Fruit fly (Drosophila melanogaster) whole organism, embryonic: ENCODE measurements around the gene CG10700.
A peak's percentile ranks its signal among the peaks of the same experiment; 100 is the strongest.

Experiments used
- Abd-B ChIP-seq: fragments of 200-800 bp; sonication (Bioruptor generic); optimal IDR thresholded peaks from 2 replicates; lab custom pipeline; 2018; ENCODE audit warnings: missing biosample characterization, mild to moderate bottlenecking, missing genetic modification characterization, moderate library complexity
- B-H1 ChIP-seq: fragments of 200-800 bp; sonication (Bioruptor generic); IDR thresholded peaks from 3 replicates; pipeline ENCODE4 v1.3.6; 2022; ENCODE audit warnings: missing biosample characterization, missing genetic modification characterization
- Bgb ChIP-seq: fragments of 200-800 bp; sonication (Bioruptor generic); IDR thresholded peaks from 2 replicates; pipeline ENCODE4 v1.3.6; 2022; ENCODE audit warnings: missing biosample characterization, missing genetic modification characterization; ENCODE audit not compliant: partially characterized antibody
- BtbVII ChIP-seq: fragments of 200-800 bp; sonication (Bioruptor generic); optimal IDR thresholded peaks from 3 replicates; lab custom pipeline; 2017; ENCODE audit warnings: missing biosample characterization, mild to moderate bottlenecking, missing genetic modification characterization
- CG10267 ChIP-seq: fragments of 200-800 bp; sonication (Bioruptor generic); optimal IDR thresholded peaks from 2 replicates; lab custom pipeline; 2018; ENCODE audit warnings: missing biosample characterization, mild to moderate bottlenecking, missing genetic modification characterization, moderate library complexity
- CG10274 ChIP-seq: fragments of 200-800 bp; sonication (Bioruptor generic); optimal IDR thresholded peaks from 3 replicates; lab custom pipeline; 2017; ENCODE audit warnings: missing biosample characterization, mild to moderate bottlenecking, missing genetic modification characterization
- CG10565 ChIP-seq: fragments of 200-800 bp; sonication (Bioruptor generic); optimal IDR thresholded peaks from 3 replicates; lab custom pipeline; 2016; ENCODE audit warnings: missing biosample characterization, mild to moderate bottlenecking, missing genetic modification characterization
- CG15011 ChIP-seq: fragments of 200-800 bp; sonication (Bioruptor generic); optimal IDR thresholded peaks from 3 replicates; lab custom pipeline; 2018; ENCODE audit warnings: missing biosample characterization, mild to moderate bottlenecking, missing genetic modification characterization
- CG15514 ChIP-seq: fragments of 200-800 bp; sonication (Bioruptor generic); optimal IDR thresholded peaks from 3 replicates; lab custom pipeline; 2017; ENCODE audit warnings: missing biosample characterization, missing genetic modification characterization, mild to moderate bottlenecking, moderate library complexity, missing genetic modification reagents
- CG17829 ChIP-seq: fragments of 200-800 bp; optimal IDR thresholded peaks from 2 replicates; lab custom pipeline; 2019; ENCODE audit warnings: missing biosample characterization, mild to moderate bottlenecking, missing genetic modification characterization, moderate library complexity
- CG1832 ChIP-seq: fragments of 200-800 bp; sonication (Bioruptor generic); optimal IDR thresholded peaks from 2 replicates; lab custom pipeline; 2017; ENCODE audit warnings: missing biosample characterization, mild to moderate bottlenecking, missing genetic modification characterization, inconsistent platforms
- CG18599 ChIP-seq: fragments of 200-800 bp; sonication (Bioruptor generic); optimal IDR thresholded peaks from 3 replicates; lab custom pipeline; 2017; ENCODE audit warnings: missing biosample characterization, missing genetic modification characterization, mild to moderate bottlenecking, moderate library complexity, missing genetic modification reagents
- CG2202 ChIP-seq: fragments of 200-800 bp; sonication (Bioruptor generic); optimal IDR thresholded peaks from 2 replicates; lab custom pipeline; 2018; ENCODE audit warnings: missing biosample characterization, mild to moderate bottlenecking, missing genetic modification characterization
- CG30020 ChIP-seq: fragments of 200-800 bp; optimal IDR thresholded peaks from 2 replicates; lab custom pipeline; 2019; ENCODE audit warnings: missing biosample characterization, mild to moderate bottlenecking, missing genetic modification characterization, moderate library complexity
- CG3407 ChIP-seq: fragments of 200-800 bp; sonication (Bioruptor generic); optimal IDR thresholded peaks from 2 replicates; lab custom pipeline; 2018; ENCODE audit warnings: missing biosample characterization, mild to moderate bottlenecking, missing genetic modification characterization
- CG3726 ChIP-seq: fragments of 200-800 bp; sonication (Bioruptor generic); IDR thresholded peaks from 3 replicates; pipeline ENCODE4, ENCODE4 v1.3.6; 2022; ENCODE audit warnings: missing biosample characterization, missing genetic modification characterization
- CG3847 ChIP-seq: fragments of 200-800 bp; sonication (Bioruptor generic); IDR thresholded peaks from 2 replicates; pipeline ENCODE4 v1.3.6; 2022; ENCODE audit warnings: missing biosample characterization, missing genetic modification characterization
- CG5245 ChIP-seq: fragments of 200-800 bp; sonication (Bioruptor generic); optimal IDR thresholded peaks from 3 replicates; lab custom pipeline; 2016; ENCODE audit warnings: missing biosample characterization, missing genetic modification characterization
- CG8290 ChIP-seq, 3 experiments: fragments of 200-800 bp; sonication (Bioruptor generic); optimal IDR thresholded peaks; 2 replicates each; lab custom pipeline; 2016 to 2019; ENCODE audit warnings: missing biosample characterization in 3 of 3, missing genetic modification characterization in 3 of 3, mild to moderate bottlenecking in 2 of 3, moderate library complexity in 1 of 3
- CG8388 ChIP-seq: fragments of 200-800 bp; sonication (Bioruptor generic); optimal IDR thresholded peaks from 2 replicates; lab custom pipeline; 2019; ENCODE audit warnings: missing biosample characterization, mild to moderate bottlenecking, missing genetic modification characterization, moderate library complexity
- CG9932 ChIP-seq: fragments of 200-800 bp; sonication (Bioruptor generic); IDR thresholded peaks from 2 replicates; pipeline ENCODE4 v1.3.6; 2022; ENCODE audit warnings: missing biosample characterization, missing genetic modification characterization
- Dbx ChIP-seq: fragments of 200-800 bp; sonication (Bioruptor generic); IDR thresholded peaks from 3 replicates; pipeline ENCODE4 v1.3.6; 2022; ENCODE audit warnings: missing biosample characterization, missing genetic modification characterization
- GATAe ChIP-seq: fragments of 200-800 bp; sonication (Bioruptor generic); conservative IDR thresholded peaks from 2 replicates; pipeline ENCODE4 v1.3.6; 2022; ENCODE audit warnings: missing biosample characterization, missing genetic modification characterization
- HLH3B ChIP-seq: fragments of 200-800 bp; sonication (Bioruptor generic); IDR thresholded peaks from 2 replicates; pipeline ENCODE4 v1.3.6; 2022; ENCODE audit warnings: missing biosample characterization, missing genetic modification characterization
- Hmr ChIP-seq: fragments of 200-800 bp; sonication (Bioruptor generic); optimal IDR thresholded peaks from 3 replicates; lab custom pipeline; 2017; ENCODE audit warnings: mild to moderate bottlenecking, missing biosample characterization, missing genetic modification reagents, missing genetic modification characterization
- Lim3 ChIP-seq: fragments of 200-800 bp; sonication (Bioruptor generic); IDR thresholded peaks from 2 replicates; pipeline ENCODE4 v1.3.6; 2022; ENCODE audit warnings: missing biosample characterization, missing genetic modification characterization
- Rfx ChIP-seq: fragments of 200-800 bp; sonication (Bioruptor generic); IDR thresholded peaks from 2 replicates; pipeline ENCODE4 v1.3.6; 2022; ENCODE audit warnings: missing biosample characterization, missing genetic modification characterization
- ap ChIP-seq: fragments of 200-800 bp; sonication (Bioruptor generic); IDR thresholded peaks from 2 replicates; pipeline ENCODE4 v1.3.6; 2022; ENCODE audit warnings: missing biosample characterization, missing genetic modification characterization
- ase ChIP-seq: fragments of 200-800 bp; sonication (Bioruptor generic); IDR thresholded peaks from 3 replicates; pipeline ENCODE4 v1.3.6; 2022; ENCODE audit warnings: missing biosample characterization, missing genetic modification characterization
- caup ChIP-seq: fragments of 200-800 bp; sonication (Bioruptor generic); optimal IDR thresholded peaks from 3 replicates; lab custom pipeline; 2017; ENCODE audit warnings: missing biosample characterization, mild to moderate bottlenecking, missing genetic modification characterization, moderate library complexity; ENCODE audit not compliant: severe bottlenecking
- chinmo ChIP-seq: fragments of 200-800 bp; sonication (Bioruptor generic); IDR thresholded peaks from 4 replicates; pipeline ENCODE4 v1.3.6; 2022; ENCODE audit warnings: missing biosample characterization, missing genetic modification characterization; ENCODE audit not compliant: partially characterized antibody
- corto ChIP-seq: fragments of 200-800 bp; sonication (Bioruptor generic); optimal IDR thresholded peaks from 2 replicates; lab custom pipeline; 2016; ENCODE audit warnings: missing biosample characterization, mild to moderate bottlenecking, missing genetic modification characterization, moderate library complexity
- danr ChIP-seq: fragments of 200-800 bp; sonication (Bioruptor generic); IDR thresholded peaks from 2 replicates; pipeline ENCODE4 v1.3.6; 2022; ENCODE audit warnings: missing biosample characterization, missing genetic modification characterization
- en ChIP-seq: fragments of 200-800 bp; sonication (Bioruptor generic); optimal IDR thresholded peaks from 2 replicates; lab custom pipeline; 2016; ENCODE audit warnings: missing biosample characterization, missing genetic modification characterization
- eyg ChIP-seq: fragments of 200-800 bp; sonication (Bioruptor generic); optimal IDR thresholded peaks from 3 replicates; lab custom pipeline; 2016; ENCODE audit warnings: missing biosample characterization, missing genetic modification characterization
- gro ChIP-seq: fragments of 200-800 bp; sonication (Bioruptor generic); optimal IDR thresholded peaks from 2 replicates; lab custom pipeline; 2016; ENCODE audit warnings: missing biosample characterization, missing genetic modification characterization
- gt ChIP-seq: fragments of 200-800 bp; sonication (Bioruptor generic); IDR thresholded peaks from 2 replicates; pipeline ENCODE4 v1.3.6; 2022; ENCODE audit warnings: missing biosample characterization, missing genetic modification characterization
- hbn ChIP-seq: fragments of 200-800 bp; sonication (Bioruptor generic); IDR thresholded peaks from 2 replicates; pipeline ENCODE4 v1.3.6; 2022; ENCODE audit warnings: missing biosample characterization, missing genetic modification characterization; ENCODE audit not compliant: partially characterized antibody
- kay ChIP-seq: fragments of 200-800 bp; sonication (Bioruptor generic); optimal IDR thresholded peaks from 2 replicates; lab custom pipeline; 2016; ENCODE audit warnings: missing biosample characterization, missing genetic modification characterization
- nerfin-1 ChIP-seq: fragments of 200-800 bp; sonication (Bioruptor generic); optimal IDR thresholded peaks from 3 replicates; lab custom pipeline; 2019; ENCODE audit warnings: missing biosample characterization, mild to moderate bottlenecking, missing genetic modification characterization, moderate library complexity
- peb ChIP-seq: fragments of 200-800 bp; sonication (Bioruptor generic); IDR thresholded peaks from 2 replicates; pipeline ENCODE4 v1.3.6; 2022; ENCODE audit warnings: missing biosample characterization, missing genetic modification characterization
- scrt ChIP-seq: fragments of 200-800 bp; sonication (Bioruptor generic); optimal IDR thresholded peaks from 2 replicates; lab custom pipeline; 2018; ENCODE audit warnings: missing biosample characterization, mild to moderate bottlenecking, missing genetic modification characterization, moderate library complexity
- sna ChIP-seq: fragments of 200-800 bp; sonication (Bioruptor generic); IDR thresholded peaks from 2 replicates; pipeline ENCODE4 v1.3.6; 2022; ENCODE audit warnings: missing biosample characterization, missing genetic modification characterization; ENCODE audit not compliant: partially characterized antibody
- tin ChIP-seq: fragments of 200-800 bp; sonication (Bioruptor generic); optimal IDR thresholded peaks from 3 replicates; lab custom pipeline; 2016; ENCODE audit warnings: missing biosample characterization, missing genetic modification characterization
- tio ChIP-seq: fragments of 200-800 bp; sonication (Bioruptor generic); optimal IDR thresholded peaks from 2 replicates; lab custom pipeline; 2017; ENCODE audit warnings: missing biosample characterization, missing genetic modification characterization, inconsistent platforms
- unc-4 ChIP-seq: fragments of 200-800 bp; sonication (Bioruptor generic); IDR thresholded peaks from 2 replicates; pipeline ENCODE4 v1.3.6; 2022; ENCODE audit warnings: missing biosample characterization, missing genetic modification characterization; ENCODE audit not compliant: partially characterized antibody
- vfl ChIP-seq: fragments of 200-800 bp; sonication (Bioruptor generic); optimal IDR thresholded peaks from 2 replicates; lab custom pipeline; 2016; ENCODE audit warnings: missing biosample characterization, missing genetic modification characterization
- yki ChIP-seq: fragments of >200 bp; optimal IDR thresholded peaks from 3 replicates; lab custom pipeline; 2018
- zfh1 ChIP-seq: fragments of 200-800 bp; sonication (Bioruptor generic); IDR thresholded peaks from 3 replicates; pipeline ENCODE4 v1.3.6; 2022; ENCODE audit warnings: missing biosample characterization, missing genetic modification characterization

Gene CG10700

DNA sequence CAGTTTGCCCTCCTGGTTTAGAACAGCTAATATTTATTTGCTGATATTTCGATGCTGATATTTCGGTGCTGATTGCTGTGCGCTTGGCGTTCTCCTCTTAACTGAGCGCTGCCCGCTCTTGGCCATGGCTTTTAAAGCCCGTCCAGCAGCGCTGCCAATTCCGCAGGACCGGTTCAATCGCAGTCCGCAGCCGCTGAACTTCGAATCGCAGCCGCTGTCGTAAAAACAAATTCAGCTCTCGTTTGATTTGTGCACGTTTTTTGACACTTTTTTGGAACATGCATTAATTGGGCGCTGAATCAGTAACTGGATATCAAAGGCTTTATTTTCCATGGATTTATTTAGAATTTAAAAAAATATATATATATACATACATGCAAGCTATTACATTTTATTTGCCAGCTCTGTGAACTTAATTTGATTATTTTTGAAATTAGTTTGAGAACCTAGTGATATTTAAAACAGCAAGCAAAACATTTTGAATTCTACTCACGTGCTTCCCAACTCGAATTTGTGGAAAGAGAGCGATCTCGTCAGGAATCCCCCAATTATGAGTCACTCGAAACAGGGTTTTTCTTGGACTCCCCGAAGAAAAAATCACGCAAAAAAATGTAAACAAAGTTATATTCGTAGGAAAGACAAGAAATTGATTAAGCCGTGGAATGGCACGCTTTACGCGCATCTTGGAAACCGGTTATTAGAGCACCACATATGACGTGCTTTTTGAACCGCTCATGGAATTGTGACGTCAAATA, 41.5 kb upstream of the CG10700 start, which contains the start of gene Ddc (continued):
- TF ChIP-seq unc-4 (GFP tag; lab: Robert Waterston, UW) (no peak), CG10274 (GFP tag; lab: Kevin White, UChicago) (no peak), CG15514 (GFP tag; lab: Kevin White, UChicago) (no peak), danr (GFP tag; lab: Robert Waterston, UW) (no peak), en (GFP tag; lab: Kevin White, UChicago) (no peak), CG9932 (GFP tag; lab: Robert Waterston, UW) (peak; percentile 60), chinmo (peak; percentile 83; the same call in 1 of the 4 replicates), Hmr (GFP tag; lab: Kevin White, UChicago) (peak; percentile 5), CG10565 (GFP tag; lab: Kevin White, UChicago) (no peak), Rfx (peak; percentile 40; the same call in 1 of the 2 replicates), tin (GFP tag; lab: Kevin White, UChicago) (no peak), caup (GFP tag; lab: Kevin White, UChicago) (no peak), CG15011 (GFP tag; lab: Kevin White, UChicago) (no peak), Lim3 (GFP tag; lab: Robert Waterston, UW) (peak; percentile 10; the same call in 1 of the 2 replicates), CG8388 (GFP tag; lab: Kevin White, UChicago) (no peak), zfh1 (GFP tag; lab: Robert Waterston, UW) (no peak), scrt (GFP tag; lab: Kevin White, UChicago) (no peak), gro (GFP tag; lab: Kevin White, UChicago) (no peak), GATAe (GFP tag; lab: Robert Waterston, UW) (no peak), hbn (no peak), CG17829 (no peak), vfl (GFP tag; lab: Kevin White, UChicago) (no peak), CG5245 (GFP tag; lab: Kevin White, UChicago) (no peak), CG2202 (tag; lab: Kevin White, UChicago) (no peak), yki (no peak), CG3407 (GFP tag; lab: Kevin White, UChicago) (no peak), peb (GFP tag; lab: Robert Waterston, UW) (no peak), eyg (GFP tag; lab: Kevin White, UChicago) (no peak), gt (GFP tag; lab: Robert Waterston, UW) (no peak), BtbVII (GFP tag; lab: Kevin White, UChicago) (no peak), kay (GFP tag; lab: Kevin White, UChicago) (no peak), tio (GFP tag; lab: Kevin White, UChicago) (no peak), ase (GFP tag; lab: Robert Waterston, UW) (no peak), sna (no peak), CG18599 (GFP tag; lab: Kevin White, UChicago) (peak; percentile 5), Bgb (peak; percentile 39), CG10267 (tag; lab: Kevin White, UChicago) (no peak), HLH3B (GFP tag; lab: Robert Waterston, UW) (no peak), Dbx (GFP tag; lab: Robert Waterston, UW) (0 out of 3 replicates have a peak, but pooled peaks have one; percentile 32), CG3726 (GFP tag; lab: Robert Waterston, UW) (no peak), ap (no peak), CG30020 (no peak), B-H1 (GFP tag; lab: Robert Waterston, UW) (no peak), CG8290 (GFP tag; optimal IDR thresholded peaks at IDR 0.05; lab: Kevin White, UChicago) (no peak), CG8290 (tag; optimal IDR thresholded peaks at IDR 0.05; lab: Kevin White, UChicago) (peak in 1 of 2 experiments; percentile 43), nerfin-1 (no peak), CG3847 (no peak), CG1832 (GFP tag; lab: Kevin White, UChicago) (no peak), corto (GFP tag; lab: Kevin White, UChicago) (no peak), Abd-B (GFP tag; lab: Kevin White, UChicago) (peak; percentile 13)
